Fruit fly (Drosophila melanogaster): ENCODE data around the gene CG42714.
A peak's percentile ranks its signal among the peaks of the same experiment; 100 is the strongest.

CG42714 gene

dm6 chr3L:6188995-6189927, 44.6 kb downstream of the CG42714 start, which contains the start of the genes D19A and CG7386 (continued):
- TF ChIP-seq lilli (GFP tag; optimal IDR thresholded peaks at IDR 0.05) (peak; percentile 70), CG9797 (GFP tag; optimal IDR thresholded peaks at IDR 0.05) (no peak), Sox100B (GFP tag; optimal IDR thresholded peaks at IDR 0.05) (peak; percentile 53), HLHmδ (GFP tag; optimal IDR thresholded peaks at IDR 0.05) (no peak), p53 (GFP tag; optimal IDR thresholded peaks at IDR 0.05) (no peak), TFAM (GFP tag; optimal IDR thresholded peaks at IDR 0.05) (no peak), Blimp-1 (GFP tag; optimal IDR thresholded peaks at IDR 0.05) (peak; percentile 48), prd (optimal IDR thresholded peaks at IDR 0.05) (no peak), prd (GFP tag; IDR thresholded peaks at IDR 0.05) (peak; percentile 66), HLH4C (GFP tag; IDR thresholded peaks at IDR 0.05; ENCODE audit: partially characterized antibody) (peak; percentile 51; the same call in 2 of the 3 replicates), ssp (GFP tag; IDR thresholded peaks at IDR 0.05) (peak; percentile 18; the same call in 1 of the 2 replicates), CG10462 (GFP tag; optimal IDR thresholded peaks at IDR 0.05) (no peak), CG7745 (tag; optimal IDR thresholded peaks at IDR 0.05) (no peak), gt (GFP tag; IDR thresholded peaks at IDR 0.05) (no peak), cas (GFP tag; IDR thresholded peaks at IDR 0.05) (peak; percentile 46; the same call in 1 of the 2 replicates), CG11456 (GFP tag; IDR thresholded peaks at IDR 0.05) (peak; percentile 78), twi (tag; optimal IDR thresholded peaks at IDR 0.05) (no peak), CG12071 (GFP tag; optimal IDR thresholded peaks at IDR 0.05) (no peak), Fer3 (tag; optimal IDR thresholded peaks at IDR 0.05) (peak; percentile 54), HHEX (GFP tag; optimal IDR thresholded peaks at IDR 0.05) (peak; percentile 4), kay (GFP tag; optimal IDR thresholded peaks at IDR 0.05) (peak; percentile 5), bigmax (GFP tag; optimal IDR thresholded peaks at IDR 0.05) (no peak), esg (GFP tag; conservative IDR thresholded peaks at IDR 0.05) (no peak; the same call in none of the 2 replicates), en (GFP tag; optimal IDR thresholded peaks at IDR 0.05) (no peak), crc (GFP tag; optimal IDR thresholded peaks at IDR 0.05) (no peak), al (GFP tag; IDR thresholded peaks at IDR 0.05) (peak; percentile 49), CG12942 (GFP tag; optimal IDR thresholded peaks at IDR 0.05) (no peak), cg (GFP tag; optimal IDR thresholded peaks at IDR 0.05) (peak; percentile 24), CG34224 (GFP tag; IDR thresholded peaks at IDR 0.05; ENCODE audit: partially characterized antibody) (no peak; the same call in 2 of the 3 replicates), Hr3 (GFP tag; optimal IDR thresholded peaks at IDR 0.05) (peak; percentile 34), CG5245 (GFP tag; optimal IDR thresholded peaks at IDR 0.05) (no peak), CG13624 (GFP tag; optimal IDR thresholded peaks at IDR 0.05) (peak; percentile 66), E2f2 (GFP tag; IDR thresholded peaks at IDR 0.05) (no peak; the same call in 1 of the 2 replicates), cad (GFP tag; optimal IDR thresholded peaks at IDR 0.05) (no peak), Opbp (GFP tag; IDR thresholded peaks at IDR 0.05; ENCODE audit: partially characterized antibody) (no peak), Gug (GFP tag; IDR thresholded peaks at IDR 0.05) (peak; percentile 75; the same call in 3 of the 4 replicates), nmo (GFP tag; optimal IDR thresholded peaks at IDR 0.05) (peak; percentile 21), CG18764 (GFP tag; optimal IDR thresholded peaks at IDR 0.05) (peak; percentile 4), CG30020 (tag; optimal IDR thresholded peaks at IDR 0.05) (peak; percentile 29), Dip2 (GFP tag; IDR thresholded peaks at IDR 0.05) (no peak), CG5180 (GFP tag; optimal IDR thresholded peaks at IDR 0.05) (peak; percentile 29), sna (GFP tag; IDR thresholded peaks at IDR 0.05; ENCODE audit: partially characterized antibody) (0 out of 2 replicates have a peak, but pooled peaks have one; percentile 12), CG9437 (GFP tag; optimal IDR thresholded peaks at IDR 0.05) (peak; percentile 21), CG10209 (GFP tag; optimal IDR thresholded peaks at IDR 0.05) (no peak), CG1832 (GFP tag; optimal IDR thresholded peaks at IDR 0.05) (no peak), Six4 (GFP tag; optimal IDR thresholded peaks at IDR 0.05) (no peak), lmd (GFP tag; IDR thresholded peaks at IDR 0.05) (peak; percentile 65), Rfx (GFP tag; IDR thresholded peaks at IDR 0.05) (peak; percentile 85), CG3838 (GFP tag; optimal IDR thresholded peaks at IDR 0.05) (no peak)
